Fruit fly (Drosophila melanogaster): Measurements from ENCODE around the gene CG12105.

CG12105 gene

DNA sequence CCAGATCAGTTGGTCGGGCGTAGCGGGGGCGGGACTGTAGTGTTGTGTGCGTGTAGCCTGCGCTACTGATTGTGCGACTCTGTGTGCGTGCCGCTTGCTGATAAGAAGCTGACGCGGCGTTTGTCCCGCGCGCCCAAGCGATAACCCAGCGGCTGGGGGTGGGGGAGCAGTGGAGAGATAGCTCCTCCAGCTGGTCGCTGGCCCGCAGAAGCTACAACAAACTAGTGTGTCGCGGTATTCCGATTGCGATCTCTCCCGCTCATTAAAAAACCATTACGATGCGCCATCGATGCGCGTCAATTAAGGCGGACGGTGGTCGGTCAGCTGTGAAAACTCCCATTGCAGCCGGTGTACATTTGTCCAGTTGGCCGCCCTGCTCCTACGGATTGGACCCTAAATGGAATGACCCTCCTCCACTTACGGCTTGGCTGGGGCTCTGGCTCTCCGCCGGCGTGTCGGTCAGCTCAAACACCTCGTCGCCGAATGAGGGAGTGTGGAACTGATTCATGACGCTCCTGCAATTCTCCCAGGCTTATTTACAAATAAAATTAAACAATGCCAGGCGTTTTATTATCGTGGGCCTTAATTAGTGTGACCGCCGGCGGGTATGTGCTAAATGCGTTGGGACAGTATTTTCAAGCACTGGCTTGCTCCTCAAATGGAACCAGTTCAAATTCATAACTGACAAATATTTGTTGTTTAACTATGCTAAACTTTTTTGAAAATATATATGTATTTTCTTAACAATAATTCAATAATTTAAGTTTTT is 13.4 kb downstream of the CG12105 start, which contains the start of gene CG12104 (continued):
- TF ChIP-seq CG15269 (tag; optimal IDR thresholded peaks at IDR 0.05) (no peak), CG9876 (GFP tag; optimal IDR thresholded peaks at IDR 0.05) (no peak), CG4617 (GFP tag; optimal IDR thresholded peaks at IDR 0.05; ENCODE audit: borderline replicate concordance) (peak; percentile 68), zen2 (GFP tag; IDR thresholded peaks at IDR 0.05; ENCODE audit: partially characterized antibody) (no peak), CG15601 (tag; optimal IDR thresholded peaks at IDR 0.05) (no peak), CG17612 (GFP tag; IDR thresholded peaks at IDR 0.05) (no peak), slbo (GFP tag; IDR thresholded peaks at IDR 0.05) (peak; percentile 38; the same call in 1 of the 2 replicates), CG11093 (GFP tag; IDR thresholded peaks at IDR 0.05) (no peak), Mad (GFP tag; optimal IDR thresholded peaks at IDR 0.05) (no peak), Trl (optimal IDR thresholded peaks at IDR 0.05) (no peak), Trl (GFP tag; optimal IDR thresholded peaks at IDR 0.05) (no peak), CG15011 (GFP tag; optimal IDR thresholded peaks at IDR 0.05) (no peak), CG12391 (tag; optimal IDR thresholded peaks at IDR 0.05) (peak; percentile 37), repo (GFP tag; optimal IDR thresholded peaks at IDR 0.05) (no peak), chif (GFP tag; optimal IDR thresholded peaks at IDR 0.05) (no peak), abd-A (tag; optimal IDR thresholded peaks at IDR 0.05) (no peak), CG31441 (GFP tag; IDR thresholded peaks at IDR 0.05) (peak; percentile 54), CoRest (tag; optimal IDR thresholded peaks at IDR 0.05) (peak; percentile 42), sens (GFP tag) (peak; percentile 67), nerfin-2 (GFP tag; IDR thresholded peaks at IDR 0.05; ENCODE audit: partially characterized antibody) (0 out of 2 replicates have a peak, but pooled peaks have one; percentile 6), nom (GFP tag; optimal IDR thresholded peaks at IDR 0.05) (no peak), CG12236 (GFP tag; optimal IDR thresholded peaks at IDR 0.05) (no peak), chn (GFP tag; optimal IDR thresholded peaks at IDR 0.05) (no peak), CG18262 (tag; optimal IDR thresholded peaks at IDR 0.05) (peak; percentile 16), CG17328 (GFP tag; IDR thresholded peaks at IDR 0.05) (0 out of 2 replicates have a peak, but pooled peaks have one; percentile 7), CG11247 (GFP tag; IDR thresholded peaks at IDR 0.05) (no peak), dpn (GFP tag; optimal IDR thresholded peaks at IDR 0.05) (no peak), CG10959 (GFP tag; IDR thresholded peaks at IDR 0.05) (no peak), Usf (GFP tag; optimal IDR thresholded peaks at IDR 0.05) (no peak), CG12769 (tag; optimal IDR thresholded peaks at IDR 0.05) (no peak), tin (GFP tag; optimal IDR thresholded peaks at IDR 0.05) (no peak), phol (tag; optimal IDR thresholded peaks at IDR 0.05) (peak; percentile 16), crc (GFP tag; optimal IDR thresholded peaks at IDR 0.05) (no peak), ATbp (GFP tag; optimal IDR thresholded peaks at IDR 0.05) (no peak), Camta (GFP tag; optimal IDR thresholded peaks at IDR 0.05) (no peak), sqz (GFP tag; optimal IDR thresholded peaks at IDR 0.05) (no peak), CG9797 (GFP tag; optimal IDR thresholded peaks at IDR 0.05) (peak; percentile 74), CG17385 (GFP tag; optimal IDR thresholded peaks at IDR 0.05) (peak; percentile 41), CG13894 (tag; optimal IDR thresholded peaks at IDR 0.05) (no peak), CG2129 (GFP tag; IDR thresholded peaks at IDR 0.05; ENCODE audit: partially characterized antibody) (no peak), h (optimal IDR thresholded peaks at IDR 0.05) (no peak), Hmx (GFP tag; optimal IDR thresholded peaks at IDR 0.05) (no peak), D (optimal IDR thresholded peaks at IDR 0.05) (no peak), D (GFP tag; optimal IDR thresholded peaks at IDR 0.05) (peak; percentile 14), Med (GFP tag) (peak; percentile 82), CG8089 (GFP tag; optimal IDR thresholded peaks at IDR 0.05) (no peak), Sry-β (GFP tag; optimal IDR thresholded peaks at IDR 0.05) (peak; percentile 30), vvl (GFP tag; IDR thresholded peaks at IDR 0.05) (peak; percentile 37; the same call in 1 of the 2 replicates), CG11456 (GFP tag; IDR thresholded peaks at IDR 0.05) (no peak), en (GFP tag; optimal IDR thresholded peaks at IDR 0.05) (no peak), lmd (GFP tag; IDR thresholded peaks at IDR 0.05) (no peak)
